Fruit fly (Drosophila melanogaster) whole organism, embryonic: ENCODE data around the gene CG17906.
A peak's percentile ranks its signal among the peaks of the same experiment; 100 is the strongest.

Source experiments
- CG11247 ChIP-seq: fragments of 200-800 bp; sonication (Bioruptor generic); IDR thresholded peaks from 2 replicates; pipeline ENCODE4 v1.3.6; 2022; ENCODE audit warnings: missing biosample characterization, missing genetic modification characterization
- CG14965 ChIP-seq: fragments of 200-800 bp; sonication (Bioruptor generic); optimal IDR thresholded peaks from 2 replicates; lab custom pipeline; 2016; ENCODE audit warnings: missing biosample characterization, missing genetic modification characterization, borderline replicate concordance
- CG8281 ChIP-seq: fragments of 200-800 bp; sonication (Bioruptor generic); optimal IDR thresholded peaks from 2 replicates; lab custom pipeline; 2018; ENCODE audit warnings: missing biosample characterization, mild to moderate bottlenecking, missing genetic modification characterization, moderate library complexity
- Hr39 ChIP-seq: fragments of >200 bp; optimal IDR thresholded peaks from 2 replicates; lab custom pipeline; 2017
- Rfx ChIP-seq: fragments of 200-800 bp; sonication (Bioruptor generic); IDR thresholded peaks from 2 replicates; pipeline ENCODE4 v1.3.6; 2022; ENCODE audit warnings: missing biosample characterization, missing genetic modification characterization
- az2 ChIP-seq: fragments of 200-800 bp; sonication (Bioruptor generic); optimal IDR thresholded peaks from 3 replicates; lab custom pipeline; 2016; ENCODE audit warnings: missing biosample characterization, missing genetic modification characterization
- br ChIP-seq: fragments of >200 bp; optimal IDR thresholded peaks from 2 replicates; lab custom pipeline; 2017
- bsh ChIP-seq, 2 experiments: fragments of 200-800 bp; sonication (Bioruptor generic); optimal IDR thresholded peaks; 2 replicates each; lab custom pipeline; 2017 to 2018; ENCODE audit warnings: mild to moderate bottlenecking in 2 of 2, missing biosample characterization in 2 of 2, missing genetic modification characterization in 2 of 2, moderate library complexity in 1 of 2
- grau ChIP-seq: fragments of 200-800 bp; optimal IDR thresholded peaks from 3 replicates; lab custom pipeline; 2019; ENCODE audit warnings: missing biosample characterization, mild to moderate bottlenecking, missing genetic modification characterization, moderate library complexity
- jigr1 ChIP-seq: fragments of 200-800 bp; sonication (Bioruptor generic); IDR thresholded peaks from 3 replicates; pipeline ENCODE4 v1.3.6; 2022; ENCODE audit warnings: missing biosample characterization, missing genetic modification characterization
- lilli ChIP-seq: fragments of 200-800 bp; sonication (Bioruptor generic); optimal IDR thresholded peaks from 3 replicates; lab custom pipeline; 2016; ENCODE audit warnings: missing biosample characterization, missing genetic modification characterization
- nau ChIP-seq: fragments of 200-800 bp; sonication (Bioruptor generic); optimal IDR thresholded peaks from 3 replicates; lab custom pipeline; 2017; ENCODE audit warnings: missing biosample characterization, mild to moderate bottlenecking, missing genetic modification characterization, missing genetic modification reagents

DNA sequence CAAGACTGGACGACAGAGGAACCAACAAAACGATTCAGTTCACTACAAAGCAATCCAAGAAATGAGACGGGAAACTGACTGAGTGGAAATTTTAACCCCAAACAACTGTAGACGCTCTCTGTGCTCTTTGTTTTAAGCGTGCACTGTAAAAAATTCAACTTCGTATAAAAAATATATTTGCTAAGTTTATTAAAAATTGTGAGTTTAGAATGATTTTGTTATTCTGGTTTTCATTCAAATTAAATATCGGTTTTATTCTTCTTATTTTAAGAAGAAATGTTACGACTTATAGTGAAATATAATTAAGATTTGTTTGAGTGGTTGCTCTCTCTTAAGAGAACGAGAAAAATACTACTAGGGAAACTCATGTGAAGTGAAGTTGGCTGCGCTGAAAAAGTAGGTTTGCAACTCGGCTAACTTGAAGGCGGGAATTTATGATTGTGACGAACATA lies 36.1 kb upstream of the CG17906 start:
- peak; percentile 92 for TF ChIP-seq grau (tag; lab: Kevin White, UChicago)
- peak; percentile 66 for TF ChIP-seq CG8281
- TF ChIP-seq nau (GFP tag; lab: Kevin White, UChicago) = peak; percentile 86
- peak; percentile 96 for TF ChIP-seq Rfx
- no peak for TF ChIP-seq Hr39 (lab: Kevin White, UChicago)
- peak; percentile 69 to 98 for TF ChIP-seq bsh (GFP tag; optimal IDR thresholded peaks at IDR 0.05; lab: Kevin White, UChicago)
- TF ChIP-seq CG14965 (GFP tag; lab: Kevin White, UChicago) = peak; percentile 56
- TF ChIP-seq CG11247 (GFP tag; lab: Robert Waterston, UW) = peak; percentile 94
- TF ChIP-seq lilli (GFP tag; lab: Kevin White, UChicago) = peak; percentile 95
- no peak for TF ChIP-seq br (lab: Kevin White, UChicago)
- peak; percentile 94 for TF ChIP-seq jigr1 (GFP tag; lab: Robert Waterston, UW)
- TF ChIP-seq az2 (GFP tag; lab: Kevin White, UChicago) = peak; percentile 98
